Fruit fly (Drosophila melanogaster) whole organism, embryonic: Measurements from ENCODE around the gene CG15429.

ENCODE experiments used
- Bgb ChIP-seq: fragments of 200-800 bp; sonication (Bioruptor generic); IDR thresholded peaks from 2 replicates; pipeline ENCODE4 v1.3.6; 2022; ENCODE audit warnings: missing biosample characterization, missing genetic modification characterization; ENCODE audit not compliant: partially characterized antibody
- CG10543 ChIP-seq: fragments of 200-800 bp; sonication (Bioruptor generic); optimal IDR thresholded peaks from 3 replicates; lab custom pipeline; 2017; ENCODE audit warnings: missing biosample characterization, mild to moderate bottlenecking, missing genetic modification characterization, moderate library complexity
- CG11456 ChIP-seq: fragments of 200-800 bp; sonication (Bioruptor generic); IDR thresholded peaks from 3 replicates; pipeline ENCODE4 v1.3.6; 2022; ENCODE audit warnings: missing biosample characterization, missing genetic modification characterization
- CG11504 ChIP-seq: fragments of 200-800 bp; sonication (Bioruptor generic); optimal IDR thresholded peaks from 3 replicates; lab custom pipeline; 2019; ENCODE audit warnings: missing biosample characterization, mild to moderate bottlenecking, missing genetic modification characterization, moderate library complexity
- CG12391 ChIP-seq: fragments of 200-800 bp; sonication (Bioruptor generic); optimal IDR thresholded peaks from 3 replicates; lab custom pipeline; 2018; ENCODE audit warnings: missing biosample characterization, mild to moderate bottlenecking, missing genetic modification characterization, moderate library complexity
- CG15479 ChIP-seq: fragments of 200-800 bp; sonication (Bioruptor generic); optimal IDR thresholded peaks from 3 replicates; lab custom pipeline; 2019; ENCODE audit warnings: missing biosample characterization, mild to moderate bottlenecking, missing genetic modification characterization, moderate library complexity
- CG17385 ChIP-seq: fragments of 200-800 bp; sonication (Bioruptor generic); optimal IDR thresholded peaks from 3 replicates; lab custom pipeline; 2018; ENCODE audit warnings: missing biosample characterization, mild to moderate bottlenecking, missing genetic modification characterization
- CG17829 ChIP-seq: fragments of 200-800 bp; optimal IDR thresholded peaks from 2 replicates; lab custom pipeline; 2019; ENCODE audit warnings: missing biosample characterization, mild to moderate bottlenecking, missing genetic modification characterization, moderate library complexity
- CG18262 ChIP-seq: fragments of 200-800 bp; optimal IDR thresholded peaks from 3 replicates; lab custom pipeline; 2019; ENCODE audit warnings: missing biosample characterization, mild to moderate bottlenecking, missing genetic modification characterization, moderate library complexity
- CG2712 ChIP-seq: fragments of 200-800 bp; optimal IDR thresholded peaks from 3 replicates; lab custom pipeline; 2019; ENCODE audit warnings: missing biosample characterization, mild to moderate bottlenecking, missing genetic modification characterization, moderate library complexity
- CG30020 ChIP-seq: fragments of 200-800 bp; optimal IDR thresholded peaks from 2 replicates; lab custom pipeline; 2019; ENCODE audit warnings: missing biosample characterization, mild to moderate bottlenecking, missing genetic modification characterization, moderate library complexity
- CG6689 ChIP-seq: fragments of 200-800 bp; sonication (Bioruptor generic); IDR thresholded peaks from 2 replicates; pipeline ENCODE4 v1.3.6; 2022; ENCODE audit warnings: missing biosample characterization, missing genetic modification characterization
- CG7745 ChIP-seq: fragments of 200-800 bp; sonication (Bioruptor generic); optimal IDR thresholded peaks from 2 replicates; lab custom pipeline; 2018; ENCODE audit warnings: missing biosample characterization, mild to moderate bottlenecking, missing genetic modification characterization, moderate library complexity
- CG8359 ChIP-seq: fragments of 200-800 bp; sonication (Bioruptor generic); optimal IDR thresholded peaks from 2 replicates; lab custom pipeline; 2017; ENCODE audit warnings: missing biosample characterization, mild to moderate bottlenecking, missing genetic modification characterization, borderline replicate concordance
- CG8924 ChIP-seq: fragments of 200-800 bp; optimal IDR thresholded peaks from 3 replicates; lab custom pipeline; 2019; ENCODE audit warnings: missing biosample characterization, mild to moderate bottlenecking, missing genetic modification characterization, moderate library complexity
- CG9727 ChIP-seq: fragments of 200-800 bp; sonication (Bioruptor generic); optimal IDR thresholded peaks from 3 replicates; lab custom pipeline; 2017; ENCODE audit warnings: missing biosample characterization, mild to moderate bottlenecking, missing genetic modification characterization
- CG9817 ChIP-seq: fragments of 200-800 bp; sonication (Bioruptor generic); optimal IDR thresholded peaks from 2 replicates; lab custom pipeline; 2018; ENCODE audit warnings: missing biosample characterization, mild to moderate bottlenecking, missing genetic modification characterization, moderate library complexity
- Dll ChIP-seq: fragments of 200-800 bp; sonication (Bioruptor generic); IDR thresholded peaks from 4 replicates; pipeline ENCODE4 v1.3.6; 2022; ENCODE audit warnings: missing biosample characterization, missing genetic modification characterization; ENCODE audit not compliant: partially characterized antibody
- ERR ChIP-seq: fragments of 200-800 bp; sonication (Bioruptor generic); optimal IDR thresholded peaks from 2 replicates; lab custom pipeline; 2016; ENCODE audit warnings: missing biosample characterization, missing genetic modification characterization
- Fer2 ChIP-seq: fragments of 200-800 bp; sonication (Bioruptor generic); optimal IDR thresholded peaks from 2 replicates; lab custom pipeline; 2018; ENCODE audit warnings: missing biosample characterization, mild to moderate bottlenecking, missing genetic modification characterization, moderate library complexity
- H15 ChIP-seq: fragments of 200-800 bp; sonication (Bioruptor generic); IDR thresholded peaks from 3 replicates; pipeline ENCODE4 v1.3.6; 2022; ENCODE audit warnings: missing biosample characterization, missing genetic modification characterization
- HLH4C ChIP-seq: fragments of 200-800 bp; sonication (Bioruptor generic); IDR thresholded peaks from 3 replicates; pipeline ENCODE4 v1.3.6; 2022; ENCODE audit warnings: missing biosample characterization, missing genetic modification characterization; ENCODE audit not compliant: partially characterized antibody
- HLHmδ ChIP-seq: fragments of 200-800 bp; sonication (Bioruptor generic); optimal IDR thresholded peaks from 2 replicates; lab custom pipeline; 2018; ENCODE audit warnings: missing biosample characterization, mild to moderate bottlenecking, missing genetic modification characterization, moderate library complexity
- Hmx ChIP-seq: fragments of 200-800 bp; sonication (Bioruptor generic); optimal IDR thresholded peaks from 2 replicates; lab custom pipeline; 2016; ENCODE audit warnings: missing biosample characterization, missing genetic modification characterization
- Hr51 ChIP-seq, 2 experiments: fragments of 200-800 bp; sonication (Bioruptor generic); optimal IDR thresholded peaks; 2 replicates in 1 of 2; 3 replicates in 1 of 2; lab custom pipeline; 2016 to 2018; ENCODE audit warnings: missing biosample characterization in 2 of 2, missing genetic modification characterization in 2 of 2, mild to moderate bottlenecking in 1 of 2, moderate library complexity in 1 of 2
- Nf-YB ChIP-seq: fragments of 200-800 bp; sonication (Bioruptor generic); optimal IDR thresholded peaks from 3 replicates; lab custom pipeline; 2019; ENCODE audit warnings: missing biosample characterization, mild to moderate bottlenecking, missing genetic modification characterization, moderate library complexity
- Rfx ChIP-seq: fragments of 200-800 bp; sonication (Bioruptor generic); IDR thresholded peaks from 2 replicates; pipeline ENCODE4 v1.3.6; 2022; ENCODE audit warnings: missing biosample characterization, missing genetic modification characterization
- Trl ChIP-seq, 3 experiments: fragments of >200 bp in 2 of 3; fragments of 200-800 bp in 1 of 3; sonication (Bioruptor generic) in 1 of 3; optimal IDR thresholded peaks; 2 replicates in 1 of 3; 3 replicates in 2 of 3; lab custom pipeline; 2016 to 2017; ENCODE audit warnings: missing biosample characterization in 1 of 3, missing genetic modification characterization in 1 of 3
- Xbp1 ChIP-seq: fragments of 200-800 bp; sonication (Bioruptor generic); optimal IDR thresholded peaks from 3 replicates; lab custom pipeline; 2016; ENCODE audit warnings: missing biosample characterization, mild to moderate bottlenecking, missing genetic modification characterization
- ac ChIP-seq: fragments of 200-800 bp; sonication (Bioruptor generic); optimal IDR thresholded peaks from 3 replicates; lab custom pipeline; 2017; ENCODE audit warnings: missing biosample characterization, mild to moderate bottlenecking, missing genetic modification characterization
- ato ChIP-seq: fragments of 200-800 bp; sonication (Bioruptor generic); IDR thresholded peaks from 2 replicates; pipeline ENCODE4 v1.3.6; 2022; ENCODE audit warnings: missing biosample characterization, missing genetic modification characterization; ENCODE audit not compliant: partially characterized antibody
- bcd ChIP-seq: fragments of 200-800 bp; sonication (Bioruptor generic); optimal IDR thresholded peaks from 2 replicates; lab custom pipeline; 2017; ENCODE audit warnings: missing biosample characterization, mild to moderate bottlenecking, missing genetic modification characterization
- cwo ChIP-seq: fragments of 200-800 bp; sonication (Bioruptor generic); optimal IDR thresholded peaks from 3 replicates; lab custom pipeline; 2017; ENCODE audit warnings: missing biosample characterization, missing genetic modification characterization, mild to moderate bottlenecking, moderate library complexity, missing genetic modification reagents
- da ChIP-seq: fragments of 200-800 bp; sonication (Bioruptor generic); optimal IDR thresholded peaks from 2 replicates; lab custom pipeline; 2016; ENCODE audit warnings: missing biosample characterization, missing genetic modification characterization
- dpn ChIP-seq, 2 experiments: fragments of 200-800 bp; sonication (Bioruptor generic); optimal IDR thresholded peaks; 3 replicates each; lab custom pipeline; 2016; ENCODE audit warnings: missing biosample characterization in 2 of 2, missing genetic modification characterization in 2 of 2
- ewg ChIP-seq: fragments of 200-800 bp; sonication (Bioruptor generic); optimal IDR thresholded peaks from 3 replicates; lab custom pipeline; 2017; ENCODE audit warnings: mild to moderate bottlenecking, missing biosample characterization, missing genetic modification reagents, missing genetic modification characterization
- fd102C ChIP-seq: fragments of 200-800 bp; sonication (Bioruptor generic); optimal IDR thresholded peaks from 2 replicates; lab custom pipeline; 2018; ENCODE audit warnings: missing biosample characterization, mild to moderate bottlenecking, missing genetic modification characterization, moderate library complexity
- gcm ChIP-seq: fragments of 200-800 bp; sonication (Bioruptor generic); optimal IDR thresholded peaks from 2 replicates; lab custom pipeline; 2019; ENCODE audit warnings: missing biosample characterization, mild to moderate bottlenecking, missing genetic modification characterization, moderate library complexity
- grau ChIP-seq: fragments of 200-800 bp; optimal IDR thresholded peaks from 3 replicates; lab custom pipeline; 2019; ENCODE audit warnings: missing biosample characterization, mild to moderate bottlenecking, missing genetic modification characterization, moderate library complexity
- her ChIP-seq: fragments of 200-800 bp; sonication (Bioruptor generic); optimal IDR thresholded peaks from 2 replicates; lab custom pipeline; 2016; ENCODE audit warnings: missing biosample characterization, missing genetic modification characterization
- nerfin-1 ChIP-seq: fragments of 200-800 bp; sonication (Bioruptor generic); optimal IDR thresholded peaks from 3 replicates; lab custom pipeline; 2019; ENCODE audit warnings: missing biosample characterization, mild to moderate bottlenecking, missing genetic modification characterization, moderate library complexity
- run ChIP-seq: fragments of 200-800 bp; sonication (Bioruptor generic); optimal IDR thresholded peaks from 3 replicates; lab custom pipeline; 2018; ENCODE audit warnings: missing biosample characterization, mild to moderate bottlenecking, missing genetic modification characterization
- salm ChIP-seq: fragments of 200-800 bp; sonication (Bioruptor generic); optimal IDR thresholded peaks from 2 replicates; lab custom pipeline; 2018; ENCODE audit warnings: missing biosample characterization, mild to moderate bottlenecking, missing genetic modification characterization
- sd ChIP-seq: fragments of 200-800 bp; sonication (Bioruptor generic); optimal IDR thresholded peaks from 3 replicates; lab custom pipeline; 2018; ENCODE audit warnings: missing biosample characterization, mild to moderate bottlenecking, missing genetic modification characterization, moderate library complexity
- sens ChIP-seq: fragments of 200-800 bp; sonication (Bioruptor generic); peaks from one replicate; lab custom pipeline; 2016; ENCODE audit warnings: missing biosample characterization, missing genetic modification characterization
- sim ChIP-seq: fragments of 200-800 bp; sonication (Bioruptor generic); IDR thresholded peaks from 2 replicates; pipeline ENCODE4 v1.3.6; 2022; ENCODE audit warnings: missing biosample characterization, missing genetic modification characterization
- vvl ChIP-seq: fragments of 200-800 bp; sonication (Bioruptor generic); IDR thresholded peaks from 2 replicates; pipeline ENCODE4 v1.3.6; 2022; ENCODE audit warnings: missing biosample characterization, missing genetic modification characterization
- yki ChIP-seq: fragments of >200 bp; optimal IDR thresholded peaks from 3 replicates; lab custom pipeline; 2018

CG15429 gene

DNA sequence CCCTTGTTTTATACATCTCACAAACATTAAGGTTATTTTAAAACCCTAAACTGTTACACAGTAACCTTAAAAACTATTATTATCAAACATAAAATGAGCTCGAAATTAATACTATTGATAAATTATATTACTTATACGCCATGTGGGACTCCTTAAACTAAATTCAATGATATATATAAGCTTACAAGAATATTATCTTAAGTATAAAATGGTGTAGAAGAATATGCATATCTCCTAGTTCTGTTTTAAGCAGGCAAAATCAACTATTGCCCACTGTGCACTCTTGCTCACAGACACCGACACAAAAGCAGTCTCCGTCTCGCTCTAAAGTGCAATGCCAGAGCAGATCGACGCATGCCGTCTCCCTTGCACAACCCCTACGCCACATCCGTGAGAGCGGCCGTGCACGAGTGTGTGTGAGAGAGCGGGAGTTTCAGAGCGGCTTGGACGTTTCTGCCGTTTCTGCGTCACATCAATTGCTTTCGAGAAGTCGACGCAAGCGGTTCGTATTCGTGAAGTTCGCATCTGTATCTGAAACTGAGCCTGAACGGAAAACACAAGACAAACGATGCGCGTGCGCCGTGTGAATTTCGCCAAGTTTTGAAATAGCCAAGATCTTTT is 18.9 kb downstream of the CG15429 start (continued):
- no peak for TF ChIP-seq Hmx (GFP tag; lab: Kevin White, UChicago)
- peak; percentile 66 for TF ChIP-seq Nf-YB (GFP tag; lab: Kevin White, UChicago)
- peak; percentile 67 for TF ChIP-seq nerfin-1
- TF ChIP-seq grau, result peak; percentile 75
- TF ChIP-seq dpn (GFP tag; optimal IDR thresholded peaks at IDR 0.05; lab: Kevin White, UChicago), result peak in 1 of 2 experiments; percentile 52
- peak; percentile 25; the same call in 1 of the 3 replicates for TF ChIP-seq HLH4C
- peak; percentile 42 for TF ChIP-seq Xbp1
- peak; percentile 62 for TF ChIP-seq salm (tag; lab: Kevin White, UChicago)
- peak; percentile 100 for TF ChIP-seq CG15479 (GFP tag; lab: Kevin White, UChicago)
- TF ChIP-seq ato (GFP tag; lab: Robert Waterston, UW), result no peak
- peak; percentile 26 for TF ChIP-seq ewg
- peak; percentile 39 for TF ChIP-seq fd102C
- TF ChIP-seq her (GFP tag; lab: Kevin White, UChicago), result no peak
- peak; percentile 56 for TF ChIP-seq CG6689
- peak; percentile 64 for TF ChIP-seq CG8359 (GFP tag; lab: Kevin White, UChicago)
- peak; percentile 81 for TF ChIP-seq gcm
- TF ChIP-seq da (GFP tag; lab: Kevin White, UChicago), result peak; percentile 6
- peak; percentile 85 for TF ChIP-seq CG9727
- peak; percentile 61 to 95 for TF ChIP-seq Trl (optimal IDR thresholded peaks at IDR 0.05; lab: Kevin White, UChicago)
- peak; percentile 17 for TF ChIP-seq Trl (GFP tag; optimal IDR thresholded peaks at IDR 0.05; lab: Kevin White, UChicago)
- TF ChIP-seq ERR, result no peak
- peak; percentile 85 for TF ChIP-seq yki (lab: Kevin White, UChicago)
- TF ChIP-seq CG9817 (tag; lab: Kevin White, UChicago), result no peak
- TF ChIP-seq CG8924, result peak; percentile 77
- TF ChIP-seq sens (GFP tag; lab: Kevin White, UChicago), result peak; percentile 64
- TF ChIP-seq CG7745 (tag; lab: Kevin White, UChicago), result peak; percentile 42
- no peak for TF ChIP-seq CG11456 (GFP tag; lab: Robert Waterston, UW)
- TF ChIP-seq Bgb (GFP tag; lab: Robert Waterston, UW), result peak; percentile 60; the same call in 1 of the 2 replicates
- TF ChIP-seq run, result peak; percentile 47
- peak; percentile 79 for TF ChIP-seq CG12391 (tag; lab: Kevin White, UChicago)
- TF ChIP-seq sim (GFP tag; lab: Robert Waterston, UW), result peak; percentile 25; the same call in 1 of the 2 replicates
- TF ChIP-seq Hr51 (GFP tag; optimal IDR thresholded peaks at IDR 0.05; lab: Kevin White, UChicago), result peak in 1 of 2 experiments; percentile 74
- TF ChIP-seq vvl, result peak; percentile 58
- TF ChIP-seq Rfx (GFP tag; lab: Robert Waterston, UW), result no peak
- TF ChIP-seq CG17385, result peak; percentile 62
- peak; percentile 49 for TF ChIP-seq sd (tag; lab: Kevin White, UChicago)
- peak; percentile 45 for TF ChIP-seq CG30020 (tag; lab: Kevin White, UChicago)
- peak; percentile 93 for TF ChIP-seq CG18262 (tag; lab: Kevin White, UChicago)
- TF ChIP-seq ac, result peak; percentile 69
- TF ChIP-seq Fer2 (tag; lab: Kevin White, UChicago), result no peak
- peak; percentile 89 for TF ChIP-seq CG17829 (tag; lab: Kevin White, UChicago)
- TF ChIP-seq cwo (GFP tag; lab: Kevin White, UChicago), result no peak
- peak; percentile 35 for TF ChIP-seq bcd
- TF ChIP-seq CG2712 (tag; lab: Kevin White, UChicago), result peak; percentile 86
- peak; percentile 78 for TF ChIP-seq CG11504
- peak; percentile 90 for TF ChIP-seq HLHmδ (GFP tag; lab: Kevin White, UChicago)
- TF ChIP-seq H15, result no peak
- TF ChIP-seq Dll (GFP tag; lab: Robert Waterston, UW), result 0 out of 4 replicates have a peak, but pooled peaks have one; percentile 37
- TF ChIP-seq CG10543 (GFP tag; lab: Kevin White, UChicago), result peak; percentile 22
